Fruit fly (Drosophila melanogaster) whole organism, embryonic: ENCODE measurements around the gene Cyp4ac1.
A peak's percentile ranks its signal among the peaks of the same experiment; 100 is the strongest.

Source experiments
- Awh ChIP-seq: fragments of 200-800 bp; sonication (Bioruptor generic); IDR thresholded peaks from 2 replicates; pipeline ENCODE4, ENCODE4 v1.3.6; 2022; ENCODE audit warnings: missing biosample characterization, missing genetic modification characterization
- B-H2 ChIP-seq: fragments of 200-800 bp; sonication (Bioruptor generic); optimal IDR thresholded peaks from 2 replicates; lab custom pipeline; 2018; ENCODE audit warnings: missing biosample characterization, mild to moderate bottlenecking, missing genetic modification characterization
- CG10431 ChIP-seq: fragments of 200-800 bp; sonication (Bioruptor generic); optimal IDR thresholded peaks from 3 replicates; lab custom pipeline; 2018; ENCODE audit warnings: missing biosample characterization, mild to moderate bottlenecking, missing genetic modification characterization
- CG11504 ChIP-seq: fragments of 200-800 bp; sonication (Bioruptor generic); optimal IDR thresholded peaks from 3 replicates; lab custom pipeline; 2019; ENCODE audit warnings: missing biosample characterization, mild to moderate bottlenecking, missing genetic modification characterization, moderate library complexity
- CG11560 ChIP-seq: fragments of 200-800 bp; sonication (Bioruptor generic); IDR thresholded peaks from 3 replicates; pipeline ENCODE4 v1.3.6; 2022; ENCODE audit warnings: missing biosample characterization, missing genetic modification characterization
- CG11695 ChIP-seq: fragments of 200-800 bp; sonication (Bioruptor generic); IDR thresholded peaks from 3 replicates; pipeline ENCODE4 v1.3.6; 2022; ENCODE audit warnings: missing biosample characterization, missing genetic modification characterization
- CG12236 ChIP-seq: fragments of 200-800 bp; sonication (Bioruptor generic); optimal IDR thresholded peaks from 2 replicates; lab custom pipeline; 2016; ENCODE audit warnings: missing biosample characterization, missing genetic modification characterization
- CG12942 ChIP-seq: fragments of 200-800 bp; sonication (Bioruptor generic); optimal IDR thresholded peaks from 3 replicates; lab custom pipeline; 2016; ENCODE audit warnings: missing biosample characterization, missing genetic modification characterization
- CG15073 ChIP-seq: fragments of 200-800 bp; sonication (Bioruptor generic); optimal IDR thresholded peaks from 2 replicates; lab custom pipeline; 2016; ENCODE audit warnings: missing biosample characterization, missing genetic modification characterization
- CG15479 ChIP-seq: fragments of 200-800 bp; sonication (Bioruptor generic); optimal IDR thresholded peaks from 3 replicates; lab custom pipeline; 2019; ENCODE audit warnings: missing biosample characterization, mild to moderate bottlenecking, missing genetic modification characterization, moderate library complexity
- CG17802 ChIP-seq: fragments of 200-800 bp; sonication (Bioruptor generic); optimal IDR thresholded peaks from 2 replicates; lab custom pipeline; 2018; ENCODE audit warnings: missing biosample characterization, mild to moderate bottlenecking, missing genetic modification characterization, moderate library complexity
- CG17829 ChIP-seq: fragments of 200-800 bp; optimal IDR thresholded peaks from 2 replicates; lab custom pipeline; 2019; ENCODE audit warnings: missing biosample characterization, mild to moderate bottlenecking, missing genetic modification characterization, moderate library complexity
- CG18619 ChIP-seq: fragments of 200-800 bp; sonication (Bioruptor generic); optimal IDR thresholded peaks from 3 replicates; lab custom pipeline; 2017; ENCODE audit warnings: missing biosample characterization, mild to moderate bottlenecking, missing genetic modification characterization
- CG2120 ChIP-seq: fragments of 200-800 bp; sonication (Bioruptor generic); optimal IDR thresholded peaks from 3 replicates; lab custom pipeline; 2016; ENCODE audit warnings: missing biosample characterization, missing genetic modification characterization
- CG2199 ChIP-seq: fragments of 200-800 bp; sonication (Bioruptor generic); IDR thresholded peaks from 3 replicates; pipeline ENCODE4 v1.3.6; 2022; ENCODE audit warnings: missing biosample characterization, missing genetic modification characterization
- CG30431 ChIP-seq: fragments of 200-800 bp; sonication (Bioruptor generic); optimal IDR thresholded peaks from 2 replicates; lab custom pipeline; 2017; ENCODE audit warnings: missing biosample characterization, missing genetic modification characterization
- CG32772 ChIP-seq: fragments of 200-800 bp; sonication (Bioruptor generic); IDR thresholded peaks from 2 replicates; pipeline ENCODE4 v1.3.6; 2022; ENCODE audit warnings: missing biosample characterization, missing genetic modification characterization
- CG43689 ChIP-seq: fragments of 200-800 bp; sonication (Bioruptor generic); IDR thresholded peaks from 2 replicates; pipeline ENCODE4 v1.3.6; 2022; ENCODE audit warnings: missing biosample characterization, missing genetic modification characterization
- CG4707 ChIP-seq: fragments of 200-800 bp; sonication (Bioruptor generic); optimal IDR thresholded peaks from 2 replicates; lab custom pipeline; 2018; ENCODE audit warnings: missing biosample characterization, mild to moderate bottlenecking, missing genetic modification characterization, moderate library complexity
- CG5953 ChIP-seq: fragments of 200-800 bp; sonication (Bioruptor generic); IDR thresholded peaks from 2 replicates; pipeline ENCODE4 v1.3.6; 2022; ENCODE audit warnings: missing biosample characterization, missing genetic modification characterization
- CG6813 ChIP-seq: fragments of 200-800 bp; sonication (Bioruptor generic); optimal IDR thresholded peaks from 2 replicates; lab custom pipeline; 2017; ENCODE audit warnings: missing biosample characterization, missing genetic modification characterization, mild to moderate bottlenecking, moderate library complexity, missing genetic modification reagents
- CG6854 ChIP-seq: fragments of 200-800 bp; sonication (Bioruptor generic); optimal IDR thresholded peaks from 3 replicates; lab custom pipeline; 2017; ENCODE audit warnings: missing biosample characterization, mild to moderate bottlenecking, missing genetic modification characterization
- CG9437 ChIP-seq: fragments of 200-800 bp; sonication (Bioruptor generic); optimal IDR thresholded peaks from 2 replicates; lab custom pipeline; 2018; ENCODE audit warnings: missing biosample characterization, mild to moderate bottlenecking, missing genetic modification characterization
- CkIIα-i1 ChIP-seq: fragments of 200-800 bp; sonication (Bioruptor generic); IDR thresholded peaks from 2 replicates; pipeline ENCODE4 v1.3.6; 2022; ENCODE audit warnings: missing biosample characterization, missing genetic modification characterization
- CrebB ChIP-seq: fragments of 200-800 bp; sonication (Bioruptor generic); optimal IDR thresholded peaks from 3 replicates; lab custom pipeline; 2018; ENCODE audit warnings: missing biosample characterization, mild to moderate bottlenecking, missing genetic modification characterization
- Doc3 ChIP-seq: fragments of 200-800 bp; sonication (Bioruptor generic); IDR thresholded peaks from 3 replicates; pipeline ENCODE4 v1.3.6; 2022; ENCODE audit warnings: missing biosample characterization, missing genetic modification characterization; ENCODE audit not compliant: partially characterized antibody
- Gug ChIP-seq: fragments of 200-800 bp; sonication (Bioruptor generic); IDR thresholded peaks from 4 replicates; pipeline ENCODE4 v1.3.6; 2022; ENCODE audit warnings: missing biosample characterization, missing genetic modification characterization
- HLH54F ChIP-seq: fragments of 200-800 bp; sonication (Bioruptor generic); optimal IDR thresholded peaks from 3 replicates; lab custom pipeline; 2016; ENCODE audit warnings: missing biosample characterization, missing genetic modification characterization
- Kr ChIP-seq: fragments of 200-800 bp; sonication (Bioruptor generic); optimal IDR thresholded peaks from 2 replicates; lab custom pipeline; 2017; ENCODE audit warnings: missing biosample characterization, mild to moderate bottlenecking, missing genetic modification characterization
- Mrtf ChIP-seq: fragments of 200-800 bp; sonication (Bioruptor generic); IDR thresholded peaks from 3 replicates; pipeline ENCODE4 v1.3.6; 2022; ENCODE audit warnings: missing biosample characterization, missing genetic modification characterization
- Opbp ChIP-seq: fragments of 200-800 bp; sonication (Bioruptor generic); IDR thresholded peaks from 3 replicates; pipeline ENCODE4 v1.3.6; 2022; ENCODE audit warnings: missing biosample characterization, missing genetic modification characterization; ENCODE audit not compliant: partially characterized antibody
- Rfx ChIP-seq: fragments of 200-800 bp; sonication (Bioruptor generic); IDR thresholded peaks from 2 replicates; pipeline ENCODE4 v1.3.6; 2022; ENCODE audit warnings: missing biosample characterization, missing genetic modification characterization
- Taf1 ChIP-seq: fragments of 200-800 bp; sonication (Bioruptor generic); IDR thresholded peaks from 2 replicates; pipeline ENCODE4 v1.3.6; 2022; ENCODE audit warnings: missing biosample characterization, missing genetic modification characterization
- ap ChIP-seq: fragments of 200-800 bp; sonication (Bioruptor generic); IDR thresholded peaks from 2 replicates; pipeline ENCODE4 v1.3.6; 2022; ENCODE audit warnings: missing biosample characterization, missing genetic modification characterization
- dimm ChIP-seq: fragments of 200-800 bp; sonication (Bioruptor generic); IDR thresholded peaks from 2 replicates; pipeline ENCODE4 v1.3.6; 2022; ENCODE audit warnings: missing biosample characterization, missing genetic modification characterization
- dm ChIP-seq: fragments of 200-800 bp; sonication (Bioruptor generic); optimal IDR thresholded peaks from 3 replicates; lab custom pipeline; 2016; ENCODE audit warnings: missing biosample characterization, missing genetic modification characterization
- dysf ChIP-seq: fragments of 200-800 bp; sonication (Bioruptor generic); IDR thresholded peaks from 3 replicates; pipeline ENCODE4 v1.3.6; 2022; ENCODE audit warnings: missing biosample characterization, missing genetic modification characterization
- fd102C ChIP-seq: fragments of 200-800 bp; sonication (Bioruptor generic); optimal IDR thresholded peaks from 2 replicates; lab custom pipeline; 2018; ENCODE audit warnings: missing biosample characterization, mild to moderate bottlenecking, missing genetic modification characterization, moderate library complexity
- fd3F ChIP-seq: fragments of 200-800 bp; sonication (Bioruptor generic); optimal IDR thresholded peaks from 2 replicates; lab custom pipeline; 2018; ENCODE audit warnings: missing biosample characterization, mild to moderate bottlenecking, missing genetic modification characterization, moderate library complexity
- gsb-n ChIP-seq: fragments of 200-800 bp; sonication (Bioruptor generic); optimal IDR thresholded peaks from 3 replicates; lab custom pipeline; 2018; ENCODE audit warnings: missing biosample characterization, mild to moderate bottlenecking, missing genetic modification characterization
- ind ChIP-seq: fragments of 200-800 bp; sonication (Bioruptor generic); optimal IDR thresholded peaks from 3 replicates; lab custom pipeline; 2016; ENCODE audit warnings: missing biosample characterization, missing genetic modification characterization
- jing ChIP-seq: fragments of 200-800 bp; sonication (Bioruptor generic); optimal IDR thresholded peaks from 2 replicates; lab custom pipeline; 2018; ENCODE audit warnings: missing biosample characterization, mild to moderate bottlenecking, missing genetic modification characterization
- luna ChIP-seq: fragments of 200-800 bp; sonication (Bioruptor generic); optimal IDR thresholded peaks from 2 replicates; lab custom pipeline; 2016; ENCODE audit warnings: missing biosample characterization, missing genetic modification characterization
- org-1 ChIP-seq: fragments of 200-800 bp; sonication (Bioruptor generic); optimal IDR thresholded peaks from 2 replicates; lab custom pipeline; 2017; ENCODE audit warnings: missing biosample characterization, missing genetic modification characterization
- pho ChIP-seq: fragments of 200-800 bp; sonication (Bioruptor generic); optimal IDR thresholded peaks from 2 replicates; lab custom pipeline; 2016; ENCODE audit warnings: missing biosample characterization, missing genetic modification characterization
- row ChIP-seq: fragments of 200-800 bp; sonication (Bioruptor generic); IDR thresholded peaks from 3 replicates; pipeline ENCODE4 v1.3.6; 2022; ENCODE audit warnings: missing biosample characterization, missing genetic modification characterization
- sd ChIP-seq: fragments of 200-800 bp; sonication (Bioruptor generic); optimal IDR thresholded peaks from 3 replicates; lab custom pipeline; 2018; ENCODE audit warnings: missing biosample characterization, mild to moderate bottlenecking, missing genetic modification characterization, moderate library complexity
- stc ChIP-seq: fragments of 200-800 bp; sonication (Bioruptor generic); IDR thresholded peaks from 2 replicates; pipeline ENCODE4 v1.3.6; 2022; ENCODE audit warnings: missing biosample characterization, missing genetic modification characterization
- twi ChIP-seq: fragments of 200-800 bp; optimal IDR thresholded peaks from 2 replicates; lab custom pipeline; 2019; ENCODE audit warnings: missing biosample characterization, mild to moderate bottlenecking, missing genetic modification characterization, moderate library complexity
- zf30C ChIP-seq: fragments of 200-800 bp; sonication (Bioruptor generic); optimal IDR thresholded peaks from 3 replicates; lab custom pipeline; 2018; ENCODE audit warnings: missing biosample characterization, mild to moderate bottlenecking, missing genetic modification characterization

The Cyp4ac1 gene

DNA sequence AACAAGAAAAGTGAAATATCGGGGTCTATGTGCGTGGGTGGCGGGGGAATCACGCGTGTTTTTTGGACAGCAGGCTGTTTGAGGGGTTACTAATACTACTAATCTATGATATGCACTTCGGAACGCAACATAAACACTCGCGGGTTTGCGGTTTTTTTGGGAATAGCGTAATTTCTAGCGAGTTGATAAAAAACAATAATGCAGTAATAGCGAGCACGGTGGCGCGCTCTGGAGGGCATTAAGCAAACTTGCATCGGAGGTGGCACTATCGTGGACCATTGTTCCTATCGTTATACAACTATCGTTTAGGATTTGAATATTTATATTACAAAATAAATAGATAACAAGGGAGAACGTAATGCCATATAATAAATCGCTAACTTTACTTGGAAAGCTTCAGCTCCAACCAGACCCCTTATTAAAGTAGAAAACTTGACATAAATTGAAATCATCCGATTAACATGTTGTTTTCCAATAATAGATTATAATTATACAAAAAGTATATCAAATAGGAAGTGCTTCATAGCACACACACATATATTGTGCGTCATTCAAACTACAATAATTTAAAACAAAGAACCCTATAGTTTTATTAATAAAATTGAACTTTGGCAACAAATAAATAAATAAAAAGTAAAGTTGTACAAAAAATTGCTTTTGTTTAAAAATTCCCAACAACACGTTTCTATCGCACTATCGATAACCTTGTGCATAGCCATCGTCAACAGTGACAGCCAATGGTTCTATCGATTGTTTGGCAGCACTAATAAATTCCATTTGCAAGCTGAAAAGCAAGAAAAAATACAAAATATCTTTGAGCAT, 14.7 kb downstream of the Cyp4ac1 start, which contains the start of the genes Nin and Bub1 (continued):
- TF ChIP-seq CG12236 (GFP tag; lab: Kevin White, UChicago), result no peak
- TF ChIP-seq pho (GFP tag; lab: Kevin White, UChicago), result peak; percentile 8
- TF ChIP-seq Opbp (GFP tag; lab: Robert Waterston, UW), result peak; percentile 96
- no peak for TF ChIP-seq CG6813 (GFP tag; lab: Kevin White, UChicago)
- TF ChIP-seq dimm (GFP tag; lab: Robert Waterston, UW), result no peak
- peak; percentile 43 for TF ChIP-seq HLH54F
- no peak for TF ChIP-seq B-H2 (GFP tag; lab: Kevin White, UChicago)
- no peak for TF ChIP-seq CG11695 (GFP tag; lab: Robert Waterston, UW)
- peak; percentile 21 for TF ChIP-seq dm
- no peak for TF ChIP-seq zf30C (GFP tag; lab: Kevin White, UChicago)
- no peak for TF ChIP-seq CkIIα-i1 (GFP tag; lab: Robert Waterston, UW)
- peak; percentile 91 for TF ChIP-seq row (GFP tag; lab: Robert Waterston, UW)
- no peak for TF ChIP-seq CG2199 (GFP tag; lab: Robert Waterston, UW)
- TF ChIP-seq dysf (GFP tag; lab: Robert Waterston, UW), result peak; percentile 53; the same call in 1 of the 3 replicates
- TF ChIP-seq CG17802 (tag; lab: Kevin White, UChicago), result no peak
- no peak for TF ChIP-seq gsb-n (tag; lab: Kevin White, UChicago)
- TF ChIP-seq CG17829 (tag; lab: Kevin White, UChicago), result peak; percentile 34
- no peak for TF ChIP-seq stc
- no peak for TF ChIP-seq Mrtf (GFP tag; lab: Robert Waterston, UW)
- TF ChIP-seq CG4707 (GFP tag; lab: Kevin White, UChicago), result no peak
- no peak for TF ChIP-seq CG6854 (GFP tag; lab: Kevin White, UChicago)
- no peak for TF ChIP-seq Taf1 (GFP tag; lab: Robert Waterston, UW)
- peak; percentile 65 for TF ChIP-seq Doc3 (GFP tag; lab: Robert Waterston, UW)
- TF ChIP-seq ap, result 0 out of 2 replicates have a peak, but pooled peaks have one; percentile 17
- TF ChIP-seq CG32772, result no peak
- no peak for TF ChIP-seq twi (tag; lab: Kevin White, UChicago)
- no peak for TF ChIP-seq Kr (GFP tag; lab: Kevin White, UChicago)
- peak; percentile 4 for TF ChIP-seq CG9437
- TF ChIP-seq luna, result no peak
- TF ChIP-seq CG18619 (GFP tag; lab: Kevin White, UChicago), result peak; percentile 40
- TF ChIP-seq CG11504 (tag; lab: Kevin White, UChicago), result no peak
- TF ChIP-seq CrebB (tag; lab: Kevin White, UChicago), result no peak
- TF ChIP-seq fd3F, result no peak
- peak; percentile 75 for TF ChIP-seq Rfx
- TF ChIP-seq org-1 (GFP tag; lab: Kevin White, UChicago), result no peak
- no peak for TF ChIP-seq CG11560 (tag; lab: Robert Waterston, UW)
- TF ChIP-seq sd (tag; lab: Kevin White, UChicago), result peak; percentile 62
- no peak for TF ChIP-seq CG12942 (GFP tag; lab: Kevin White, UChicago)
- TF ChIP-seq Awh (GFP tag; lab: Robert Waterston, UW), result no peak
- TF ChIP-seq CG43689, result no peak
- TF ChIP-seq Gug (GFP tag; lab: Robert Waterston, UW), result peak; percentile 79
- TF ChIP-seq CG30431 (GFP tag; lab: Kevin White, UChicago), result no peak
- peak; percentile 48 for TF ChIP-seq CG2120
- no peak for TF ChIP-seq jing (GFP tag; lab: Kevin White, UChicago)
- TF ChIP-seq CG15073 (GFP tag; lab: Kevin White, UChicago), result no peak
- no peak for TF ChIP-seq CG5953 (GFP tag; lab: Robert Waterston, UW)
- TF ChIP-seq CG10431, result no peak
- no peak for TF ChIP-seq fd102C (GFP tag; lab: Kevin White, UChicago)
- TF ChIP-seq CG15479 (GFP tag; lab: Kevin White, UChicago), result no peak
- peak; percentile 35 for TF ChIP-seq ind (GFP tag; lab: Kevin White, UChicago)
